Fruit fly (Drosophila melanogaster) whole organism, pupa: ENCODE measurements around the gene Rab3GAP1.

ENCODE experiments used
- CG12605 ChIP-seq: fragments of 200-800 bp; sonication (Bioruptor generic); IDR thresholded peaks from 2 replicates; pipeline ENCODE4 v1.3.6; 2022; ENCODE audit warnings: missing biosample characterization, missing genetic modification characterization
- CG13204 ChIP-seq: fragments of 200-800 bp; sonication (Bioruptor generic); optimal IDR thresholded peaks from 2 replicates; lab custom pipeline; 2018; ENCODE audit warnings: missing biosample characterization, mild to moderate bottlenecking, missing genetic modification characterization, moderate library complexity
- CG14655 ChIP-seq: fragments of 200-800 bp; sonication (Bioruptor generic); optimal IDR thresholded peaks from 3 replicates; lab custom pipeline; 2017; ENCODE audit warnings: mild to moderate bottlenecking, missing biosample characterization, missing genetic modification reagents, missing genetic modification characterization
- EcR ChIP-seq: fragments of 200-800 bp; sonication (Bioruptor generic); optimal IDR thresholded peaks from 3 replicates; lab custom pipeline; 2019; ENCODE audit warnings: missing biosample characterization, missing genetic modification characterization, mild to moderate bottlenecking, moderate library complexity, missing genetic modification reagents
- Ets98B ChIP-seq: fragments of 200-800 bp; sonication (Bioruptor generic); IDR thresholded peaks from 2 replicates; pipeline ENCODE4 v1.3.6; 2022; ENCODE audit warnings: missing biosample characterization, missing genetic modification characterization
- Pif1B ChIP-seq: fragments of 200-800 bp; sonication (Bioruptor generic); optimal IDR thresholded peaks from 3 replicates; lab custom pipeline; 2016; ENCODE audit warnings: missing biosample characterization, missing genetic modification characterization

dm6 chr2L:1587055-1587454, 23.9 kb downstream of the Rab3GAP1 start, which contains the start of gene nis:
- TF ChIP-seq Pif1B (GFP tag; lab: Kevin White, UChicago) (no peak), Ets98B (GFP tag; lab: Robert Waterston, UW) (no peak), EcR (GFP tag; lab: Kevin White, UChicago) (no peak), CG14655 (GFP tag; lab: Kevin White, UChicago) (no peak), CG12605 (GFP tag; lab: Robert Waterston, UW) (no peak), CG13204 (no peak)
